Worm (Caenorhabditis elegans) whole organism, midembryonic: ENCODE measurements around the gene acp-7.

Experiments
- T22C8.4 ChIP-seq: fragments of 200-800 bp; sonication (Bioruptor generic); IDR thresholded peaks from 2 replicates; pipeline ENCODE4 v1.3.6; 2022; ENCODE audit warnings: missing genetic modification characterization, missing compliant biosample characterization
- med-1 ChIP-seq: sonication (generic microtip); optimal IDR thresholded peaks from 2 replicates; lab custom pipeline; 2017; ENCODE audit warnings: missing genetic modification characterization, mild to moderate bottlenecking, missing compliant biosample characterization, antibody characterized with exemption, missing genetic modification reagents; ENCODE audit not compliant: insufficient read depth
- ztf-29 ChIP-seq: fragments of 200-800 bp; sonication (Bioruptor generic); IDR thresholded peaks from 2 replicates; pipeline ENCODE4 v1.3.6; 2022; ENCODE audit warnings: missing genetic modification reagents, missing genetic modification characterization, missing compliant biosample characterization

- TF ChIP-seq ztf-29 = no peak
- TF ChIP-seq med-1 (GFP tag; lab: Kevin White, UChicago) = no peak
- no peak for TF ChIP-seq T22C8.4 (GFP tag; lab: Robert Waterston, UW)
Measured at ce11 chrIV:6471216-6471615, 39.7 kb upstream of the acp-7 start, which contains the start of gene tmed-13.
